Worm (Caenorhabditis elegans) whole organism, L3 larva: ENCODE data around the gene C13F10.1.

Source experiments
- elt-2 ChIP-seq: sonication (generic microtip); optimal IDR thresholded peaks from 2 replicates; lab custom pipeline; 2016; ENCODE audit warnings: missing genetic modification reagents, mild to moderate bottlenecking, missing genetic modification characterization, missing compliant biosample characterization
- fos-1 ChIP-seq: fragments of 150-350 bp; optimal IDR thresholded peaks from 2 replicates; lab custom pipeline; 2014; ENCODE audit warnings: missing biosample characterization, missing genetic modification characterization
- lin-15B ChIP-seq: fragments of 150-350 bp; optimal IDR thresholded peaks from 2 replicates; lab custom pipeline; 2014; ENCODE audit warnings: missing biosample characterization, missing genetic modification characterization
- pha-4 ChIP-seq: fragments of 150-350 bp; optimal IDR thresholded peaks from 2 replicates; lab custom pipeline; 2014; ENCODE audit warnings: missing biosample characterization, missing genetic modification reagents, missing genetic modification characterization
- zag-1 ChIP-seq: fragments of 150-350 bp; optimal IDR thresholded peaks from 2 replicates; lab custom pipeline; 2014; ENCODE audit warnings: missing biosample characterization, missing genetic modification characterization

DNA sequence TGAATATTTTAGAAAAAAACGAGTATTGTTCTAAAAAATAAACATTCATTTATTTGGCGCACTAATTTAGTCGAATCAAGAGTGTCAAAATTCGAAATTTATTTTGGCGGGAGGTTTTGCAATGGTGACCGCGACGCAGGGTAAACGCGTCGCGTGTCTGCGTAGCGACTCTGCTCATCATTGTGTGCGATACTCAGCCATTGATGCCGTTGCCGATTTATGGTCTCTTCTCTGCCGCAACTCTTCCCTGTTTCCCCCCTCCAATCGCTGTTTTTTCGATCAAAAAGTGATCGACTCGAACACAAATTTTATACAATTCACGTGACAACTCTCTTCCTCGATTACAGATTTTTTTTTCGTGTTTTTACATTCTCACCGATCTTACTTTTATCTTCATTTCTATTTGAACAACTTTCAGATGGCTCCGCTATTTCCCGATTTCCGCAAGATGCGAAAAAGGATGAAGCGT lies 27.3 kb upstream of the C13F10.1 start, which contains the start of gene F09G2.2:
- no peak for TF ChIP-seq zag-1 (tag; lab: Kevin White, UChicago)
- TF ChIP-seq fos-1 (tag; lab: Kevin White, UChicago) = no peak
- TF ChIP-seq pha-4 (tag; lab: Kevin White, UChicago) = peak; percentile 89
- TF ChIP-seq lin-15B (tag; lab: Kevin White, UChicago) = peak; percentile 92
- TF ChIP-seq elt-2 (tag; lab: Kevin White, UChicago) = peak; percentile 89
